Fruit fly (Drosophila melanogaster): Measurements from ENCODE around the gene CG18417.

The CG18417 gene

dm6 chr3L:7356386-7357117 is 43.3 kb upstream of the CG18417 start, which contains the start of gene CTCF (continued):
- TF ChIP-seq onecut (GFP tag; IDR thresholded peaks at IDR 0.05): peak; percentile 89
- TF ChIP-seq CG9817 (tag; optimal IDR thresholded peaks at IDR 0.05): peak; percentile 16
- no peak for TF ChIP-seq stc (GFP tag; IDR thresholded peaks at IDR 0.05)
- TF ChIP-seq CG8359 (GFP tag; optimal IDR thresholded peaks at IDR 0.05; ENCODE audit: borderline replicate concordance): no peak
- TF ChIP-seq CG16863 (GFP tag; optimal IDR thresholded peaks at IDR 0.05): peak; percentile 40
- TF ChIP-seq ac (GFP tag; optimal IDR thresholded peaks at IDR 0.05): no peak
- no peak for TF ChIP-seq gcm2 (GFP tag; optimal IDR thresholded peaks at IDR 0.05)
- peak; percentile 60 for TF ChIP-seq Myb (GFP tag; optimal IDR thresholded peaks at IDR 0.05)
- peak; percentile 32 for TF ChIP-seq dmrt11E (tag; optimal IDR thresholded peaks at IDR 0.05)
- TF ChIP-seq CoRest (tag; optimal IDR thresholded peaks at IDR 0.05): peak; percentile 61
- TF ChIP-seq zen (tag; optimal IDR thresholded peaks at IDR 0.05): peak; percentile 18
- TF ChIP-seq CG8290 (GFP tag; optimal IDR thresholded peaks at IDR 0.05): peak; percentile 59
- TF ChIP-seq CG8290 (tag; optimal IDR thresholded peaks at IDR 0.05): peak in 1 of 2 experiments; percentile 55
- peak; percentile 13; the same call in 1 of the 2 replicates for TF ChIP-seq CG1024 (GFP tag; IDR thresholded peaks at IDR 0.05)
- 0 out of 2 replicates have a peak, but pooled peaks have one; percentile 6 for TF ChIP-seq CG14014 (GFP tag; IDR thresholded peaks at IDR 0.05)
- peak; percentile 65 for TF ChIP-seq CG14860 (GFP tag; IDR thresholded peaks at IDR 0.05; ENCODE audit: partially characterized antibody)
- no peak for TF ChIP-seq Nf-YA (GFP tag; IDR thresholded peaks at IDR 0.05)
- TF ChIP-seq CG16779 (GFP tag; IDR thresholded peaks at IDR 0.05): no peak
- TF ChIP-seq CG8924 (tag; optimal IDR thresholded peaks at IDR 0.05): peak; percentile 69
- no peak for TF ChIP-seq wek (GFP tag; optimal IDR thresholded peaks at IDR 0.05)
- peak; percentile 25 for TF ChIP-seq fd96Cb (tag; optimal IDR thresholded peaks at IDR 0.05)
- no peak for TF ChIP-seq ATbp (GFP tag; optimal IDR thresholded peaks at IDR 0.05)
- no peak for TF ChIP-seq Hmx (GFP tag; optimal IDR thresholded peaks at IDR 0.05)
- peak; percentile 16 for TF ChIP-seq ewg (GFP tag; optimal IDR thresholded peaks at IDR 0.05)
- TF ChIP-seq CrebB (tag; optimal IDR thresholded peaks at IDR 0.05): no peak
- no peak for TF ChIP-seq Trl (optimal IDR thresholded peaks at IDR 0.05)
- peak; percentile 17 for TF ChIP-seq Trl (GFP tag; optimal IDR thresholded peaks at IDR 0.05)
- no peak for TF ChIP-seq CG11085 (GFP tag; IDR thresholded peaks at IDR 0.05)
- TF ChIP-seq CG15479 (GFP tag; optimal IDR thresholded peaks at IDR 0.05): no peak
- no peak for TF ChIP-seq CG18011 (GFP tag; optimal IDR thresholded peaks at IDR 0.05)
- no peak for TF ChIP-seq sqz (GFP tag; optimal IDR thresholded peaks at IDR 0.05)
- no peak for TF ChIP-seq btn (GFP tag; optimal IDR thresholded peaks at IDR 0.05)
- no peak for TF ChIP-seq Atf-2 (GFP tag; optimal IDR thresholded peaks at IDR 0.05)
- no peak for TF ChIP-seq ttk (GFP tag; IDR thresholded peaks at IDR 0.05)
- TF ChIP-seq CG11723 (GFP tag; optimal IDR thresholded peaks at IDR 0.05): no peak
- TF ChIP-seq CG17612 (GFP tag; IDR thresholded peaks at IDR 0.05): no peak
- TF ChIP-seq Bgb (GFP tag; IDR thresholded peaks at IDR 0.05; ENCODE audit: partially characterized antibody): peak; percentile 73
- peak; percentile 26; the same call in 1 of the 2 replicates for TF ChIP-seq Drgx (GFP tag; IDR thresholded peaks at IDR 0.05)
- TF ChIP-seq sim (GFP tag; IDR thresholded peaks at IDR 0.05): no peak
- peak; percentile 74 for TF ChIP-seq CG17361 (GFP tag; IDR thresholded peaks at IDR 0.05)
- TF ChIP-seq CG1603 (tag; optimal IDR thresholded peaks at IDR 0.05): peak; percentile 69
- TF ChIP-seq CG15514 (GFP tag; optimal IDR thresholded peaks at IDR 0.05): peak; percentile 95
- TF ChIP-seq CG2129 (GFP tag; IDR thresholded peaks at IDR 0.05; ENCODE audit: partially characterized antibody): peak; percentile 63
- no peak for TF ChIP-seq cato (GFP tag; optimal IDR thresholded peaks at IDR 0.05; ENCODE audit: borderline replicate concordance)
- TF ChIP-seq Hsf (GFP tag; optimal IDR thresholded peaks at IDR 0.05): peak; percentile 62
- TF ChIP-seq Ravus (GFP tag; IDR thresholded peaks at IDR 0.05): no peak
- peak in 1 of 2 experiments; percentile 50 for TF ChIP-seq chif (GFP tag; optimal IDR thresholded peaks at IDR 0.05)
- TF ChIP-seq MBD-R2 (GFP tag; IDR thresholded peaks at IDR 0.05): peak; percentile 80
- peak; percentile 88 for TF ChIP-seq Med (GFP tag)
- TF ChIP-seq tna (GFP tag; IDR thresholded peaks at IDR 0.05; ENCODE audit: partially characterized antibody): peak; percentile 61; the same call in 1 of the 2 replicates

Data from whole organism, embryonic.